Fruit fly (Drosophila melanogaster) whole organism, embryonic: Measurements from ENCODE around the gene CG1824.
A peak's percentile ranks its signal among the peaks of the same experiment; 100 is the strongest.

Experiments used
- Atf-2 ChIP-seq: fragments of 200-800 bp; sonication (Bioruptor generic); optimal IDR thresholded peaks from 2 replicates; lab custom pipeline; 2016; ENCODE audit warnings: missing biosample characterization, missing genetic modification characterization
- Bdp1 ChIP-seq: fragments of 200-800 bp; sonication (Bioruptor generic); optimal IDR thresholded peaks from 3 replicates; lab custom pipeline; 2016; ENCODE audit warnings: missing biosample characterization, missing genetic modification characterization
- CG10565 ChIP-seq: fragments of 200-800 bp; sonication (Bioruptor generic); optimal IDR thresholded peaks from 3 replicates; lab custom pipeline; 2016; ENCODE audit warnings: missing biosample characterization, mild to moderate bottlenecking, missing genetic modification characterization
- CG10959 ChIP-seq: fragments of 200-800 bp; sonication (Bioruptor generic); IDR thresholded peaks from 2 replicates; pipeline ENCODE4 v1.3.6; 2022; ENCODE audit warnings: missing biosample characterization, missing genetic modification characterization
- CG12236 ChIP-seq: fragments of 200-800 bp; sonication (Bioruptor generic); optimal IDR thresholded peaks from 2 replicates; lab custom pipeline; 2016; ENCODE audit warnings: missing biosample characterization, missing genetic modification characterization
- CG14441 ChIP-seq: fragments of 200-800 bp; sonication (Bioruptor generic); IDR thresholded peaks from 2 replicates; pipeline ENCODE4 v1.3.6; 2022; ENCODE audit warnings: missing biosample characterization, missing genetic modification characterization
- CG14860 ChIP-seq: fragments of 200-800 bp; sonication (Bioruptor generic); IDR thresholded peaks from 3 replicates; pipeline ENCODE4 v1.3.6; 2022; ENCODE audit warnings: missing biosample characterization, missing genetic modification characterization; ENCODE audit not compliant: partially characterized antibody
- CG15601 ChIP-seq: fragments of 200-800 bp; sonication (Bioruptor generic); optimal IDR thresholded peaks from 3 replicates; lab custom pipeline; 2019; ENCODE audit warnings: missing biosample characterization, mild to moderate bottlenecking, missing genetic modification characterization, moderate library complexity
- CG18619 ChIP-seq: fragments of 200-800 bp; sonication (Bioruptor generic); optimal IDR thresholded peaks from 3 replicates; lab custom pipeline; 2017; ENCODE audit warnings: missing biosample characterization, mild to moderate bottlenecking, missing genetic modification characterization
- CG2678 ChIP-seq: fragments of 200-800 bp; sonication (Bioruptor generic); optimal IDR thresholded peaks from 3 replicates; lab custom pipeline; 2019; ENCODE audit warnings: missing biosample characterization, mild to moderate bottlenecking, missing genetic modification characterization, moderate library complexity
- CG3281 ChIP-seq: fragments of 200-800 bp; sonication (Bioruptor generic); optimal IDR thresholded peaks from 3 replicates; lab custom pipeline; 2017; ENCODE audit warnings: missing biosample characterization, mild to moderate bottlenecking, missing genetic modification characterization
- CG3838 ChIP-seq: fragments of 200-800 bp; sonication (Bioruptor generic); optimal IDR thresholded peaks from 3 replicates; lab custom pipeline; 2016; ENCODE audit warnings: missing biosample characterization, missing genetic modification characterization
- CG4424 ChIP-seq: fragments of 200-800 bp; sonication (Bioruptor generic); optimal IDR thresholded peaks from 3 replicates; lab custom pipeline; 2016; ENCODE audit warnings: missing biosample characterization, missing genetic modification characterization
- CG6175 ChIP-seq: fragments of 200-800 bp; sonication (Bioruptor generic); IDR thresholded peaks from 3 replicates; pipeline ENCODE4 v1.3.6; 2022; ENCODE audit warnings: missing biosample characterization, missing genetic modification characterization
- CG7928 ChIP-seq: fragments of 200-800 bp; sonication (Bioruptor generic); optimal IDR thresholded peaks from 2 replicates; lab custom pipeline; 2017; ENCODE audit warnings: missing biosample characterization, mild to moderate bottlenecking, missing genetic modification characterization
- Dbx ChIP-seq: fragments of 200-800 bp; sonication (Bioruptor generic); IDR thresholded peaks from 3 replicates; pipeline ENCODE4 v1.3.6; 2022; ENCODE audit warnings: missing biosample characterization, missing genetic modification characterization
- Elba2 ChIP-seq: fragments of 200-800 bp; sonication (Bioruptor generic); optimal IDR thresholded peaks from 3 replicates; lab custom pipeline; 2016; ENCODE audit warnings: missing biosample characterization, missing genetic modification characterization
- Gug ChIP-seq: fragments of 200-800 bp; sonication (Bioruptor generic); IDR thresholded peaks from 4 replicates; pipeline ENCODE4 v1.3.6; 2022; ENCODE audit warnings: missing biosample characterization, missing genetic modification characterization
- HLH3B ChIP-seq: fragments of 200-800 bp; sonication (Bioruptor generic); IDR thresholded peaks from 2 replicates; pipeline ENCODE4 v1.3.6; 2022; ENCODE audit warnings: missing biosample characterization, missing genetic modification characterization
- HLH4C ChIP-seq: fragments of 200-800 bp; sonication (Bioruptor generic); IDR thresholded peaks from 3 replicates; pipeline ENCODE4 v1.3.6; 2022; ENCODE audit warnings: missing biosample characterization, missing genetic modification characterization; ENCODE audit not compliant: partially characterized antibody
- HLHmδ ChIP-seq: fragments of 200-800 bp; sonication (Bioruptor generic); optimal IDR thresholded peaks from 2 replicates; lab custom pipeline; 2018; ENCODE audit warnings: missing biosample characterization, mild to moderate bottlenecking, missing genetic modification characterization, moderate library complexity
- HmgD ChIP-seq: fragments of 200-800 bp; sonication (Bioruptor generic); optimal IDR thresholded peaks from 3 replicates; lab custom pipeline; 2016; ENCODE audit warnings: missing biosample characterization, missing genetic modification characterization
- Hmx ChIP-seq: fragments of 200-800 bp; sonication (Bioruptor generic); optimal IDR thresholded peaks from 2 replicates; lab custom pipeline; 2016; ENCODE audit warnings: missing biosample characterization, missing genetic modification characterization
- Hr51 ChIP-seq, 2 experiments: fragments of 200-800 bp; sonication (Bioruptor generic); optimal IDR thresholded peaks; 2 replicates in 1 of 2; 3 replicates in 1 of 2; lab custom pipeline; 2016 to 2018; ENCODE audit warnings: missing biosample characterization in 2 of 2, missing genetic modification characterization in 2 of 2, mild to moderate bottlenecking in 1 of 2, moderate library complexity in 1 of 2
- Mrtf ChIP-seq: fragments of 200-800 bp; sonication (Bioruptor generic); IDR thresholded peaks from 3 replicates; pipeline ENCODE4 v1.3.6; 2022; ENCODE audit warnings: missing biosample characterization, missing genetic modification characterization
- NC2β ChIP-seq: fragments of 200-800 bp; sonication (Bioruptor generic); optimal IDR thresholded peaks from 2 replicates; lab custom pipeline; 2016; ENCODE audit warnings: missing biosample characterization, missing genetic modification characterization
- NFAT ChIP-seq: fragments of 200-800 bp; sonication (Bioruptor generic); IDR thresholded peaks from 2 replicates; pipeline ENCODE4 v1.3.6; 2022; ENCODE audit warnings: missing biosample characterization, missing genetic modification characterization
- NK7.1 ChIP-seq: fragments of 200-800 bp; sonication (Bioruptor generic); optimal IDR thresholded peaks from 3 replicates; lab custom pipeline; 2016; ENCODE audit warnings: missing biosample characterization, missing genetic modification characterization
- Ptx1 ChIP-seq: fragments of 200-800 bp; sonication (Bioruptor generic); IDR thresholded peaks from 2 replicates; pipeline ENCODE4 v1.3.6; 2022; ENCODE audit warnings: missing biosample characterization, missing genetic modification characterization
- Sin3A ChIP-seq: fragments of >200 bp; optimal IDR thresholded peaks from 2 replicates; lab custom pipeline; 2018
- Spps ChIP-seq: fragments of 200-800 bp; sonication (Bioruptor generic); optimal IDR thresholded peaks from 2 replicates; lab custom pipeline; 2018; ENCODE audit warnings: missing biosample characterization, mild to moderate bottlenecking, missing genetic modification characterization
- ase ChIP-seq: fragments of 200-800 bp; sonication (Bioruptor generic); IDR thresholded peaks from 3 replicates; pipeline ENCODE4 v1.3.6; 2022; ENCODE audit warnings: missing biosample characterization, missing genetic modification characterization
- bowl ChIP-seq: fragments of 200-800 bp; sonication (Bioruptor generic); IDR thresholded peaks from 2 replicates; pipeline ENCODE4 v1.3.6; 2022; ENCODE audit warnings: missing biosample characterization, missing genetic modification characterization
- cg ChIP-seq: fragments of 200-800 bp; sonication (Bioruptor generic); optimal IDR thresholded peaks from 3 replicates; lab custom pipeline; 2019; ENCODE audit warnings: missing biosample characterization, mild to moderate bottlenecking, missing genetic modification characterization, moderate library complexity
- crp ChIP-seq, 2 experiments: fragments of 200-800 bp; sonication (Bioruptor generic); optimal IDR thresholded peaks; 2 replicates in 1 of 2; 3 replicates in 1 of 2; lab custom pipeline; 2017; ENCODE audit warnings: missing biosample characterization in 2 of 2, missing genetic modification characterization in 2 of 2, mild to moderate bottlenecking in 1 of 2, moderate library complexity in 1 of 2
- dan ChIP-seq: fragments of 200-800 bp; sonication (Bioruptor generic); IDR thresholded peaks from 2 replicates; pipeline ENCODE4 v1.3.6; 2022; ENCODE audit warnings: missing biosample characterization, missing genetic modification characterization
- danr ChIP-seq: fragments of 200-800 bp; sonication (Bioruptor generic); IDR thresholded peaks from 2 replicates; pipeline ENCODE4 v1.3.6; 2022; ENCODE audit warnings: missing biosample characterization, missing genetic modification characterization
- eyg ChIP-seq: fragments of 200-800 bp; sonication (Bioruptor generic); optimal IDR thresholded peaks from 3 replicates; lab custom pipeline; 2016; ENCODE audit warnings: missing biosample characterization, missing genetic modification characterization
- h ChIP-seq: fragments of >200 bp; optimal IDR thresholded peaks from 2 replicates; lab custom pipeline; 2017
- ind ChIP-seq: fragments of 200-800 bp; sonication (Bioruptor generic); optimal IDR thresholded peaks from 3 replicates; lab custom pipeline; 2016; ENCODE audit warnings: missing biosample characterization, missing genetic modification characterization
- insv ChIP-seq, 2 experiments: fragments of 200-800 bp; sonication (Bioruptor generic); optimal IDR thresholded peaks; 3 replicates each; lab custom pipeline; 2016 to 2018; ENCODE audit warnings: missing biosample characterization in 2 of 2, missing genetic modification characterization in 2 of 2
- inv ChIP-seq: fragments of 200-800 bp; sonication (Bioruptor generic); IDR thresholded peaks from 2 replicates; pipeline ENCODE4 v1.3.6; 2022; ENCODE audit warnings: missing biosample characterization, missing genetic modification characterization; ENCODE audit not compliant: partially characterized antibody
- klu ChIP-seq: fragments of 200-800 bp; sonication (Bioruptor generic); IDR thresholded peaks from 2 replicates; pipeline ENCODE4 v1.3.6; 2022; ENCODE audit warnings: missing biosample characterization, missing genetic modification characterization
- lab ChIP-seq: fragments of 200-800 bp; sonication (Bioruptor generic); optimal IDR thresholded peaks from 3 replicates; lab custom pipeline; 2017; ENCODE audit warnings: missing biosample characterization, missing genetic modification characterization, mild to moderate bottlenecking, moderate library complexity, missing genetic modification reagents
- luna ChIP-seq: fragments of 200-800 bp; sonication (Bioruptor generic); optimal IDR thresholded peaks from 2 replicates; lab custom pipeline; 2016; ENCODE audit warnings: missing biosample characterization, missing genetic modification characterization
- so ChIP-seq: fragments of 200-800 bp; sonication (Bioruptor generic); IDR thresholded peaks from 3 replicates; pipeline ENCODE4 v1.3.6; 2022; ENCODE audit warnings: missing biosample characterization, missing genetic modification characterization
- ssp ChIP-seq: fragments of 200-800 bp; sonication (Bioruptor generic); IDR thresholded peaks from 2 replicates; pipeline ENCODE4 v1.3.6; 2022; ENCODE audit warnings: missing biosample characterization, missing genetic modification characterization
- sug ChIP-seq: fragments of 200-800 bp; optimal IDR thresholded peaks from 2 replicates; lab custom pipeline; 2019; ENCODE audit warnings: missing biosample characterization, mild to moderate bottlenecking, missing genetic modification characterization, moderate library complexity
- twi ChIP-seq: fragments of 200-800 bp; optimal IDR thresholded peaks from 2 replicates; lab custom pipeline; 2019; ENCODE audit warnings: missing biosample characterization, mild to moderate bottlenecking, missing genetic modification characterization, moderate library complexity
- z ChIP-seq: fragments of 200-800 bp; sonication (Bioruptor generic); IDR thresholded peaks from 3 replicates; pipeline ENCODE4 v1.3.6; 2022; ENCODE audit warnings: missing biosample characterization, missing genetic modification characterization
- zen ChIP-seq: fragments of 200-800 bp; sonication (Bioruptor generic); optimal IDR thresholded peaks from 3 replicates; lab custom pipeline; 2018; ENCODE audit warnings: missing biosample characterization, mild to moderate bottlenecking, missing genetic modification characterization, moderate library complexity

CG1824 gene

dm6 chrX:12579506-12579999 is 15.9 kb downstream of the CG1824 start (continued):
- TF ChIP-seq HLH4C (GFP tag; lab: Robert Waterston, UW), result no peak
- TF ChIP-seq CG10565, result peak; percentile 82
- TF ChIP-seq z (GFP tag; lab: Robert Waterston, UW), result 0 out of 3 replicates have a peak, but pooled peaks have one; percentile 37
- TF ChIP-seq CG7928, result peak; percentile 75
- peak; percentile 92 to 98 for TF ChIP-seq Hr51 (GFP tag; optimal IDR thresholded peaks at IDR 0.05; lab: Kevin White, UChicago)
- peak; percentile 94 for TF ChIP-seq CG4424 (GFP tag; lab: Kevin White, UChicago)
- peak; percentile 87 for TF ChIP-seq Mrtf (GFP tag; lab: Robert Waterston, UW)
- TF ChIP-seq HLH3B, result peak; percentile 92
- peak; percentile 96 for TF ChIP-seq Elba2 (GFP tag; lab: Kevin White, UChicago)
- peak; percentile 72; the same call in 2 of the 3 replicates for TF ChIP-seq CG6175 (GFP tag; lab: Robert Waterston, UW)
- TF ChIP-seq Atf-2 (GFP tag; lab: Kevin White, UChicago), result peak; percentile 95
- peak; percentile 95 for TF ChIP-seq eyg
- TF ChIP-seq CG3281 (GFP tag; lab: Kevin White, UChicago), result peak; percentile 98
- TF ChIP-seq inv (GFP tag; lab: Robert Waterston, UW), result no peak
- TF ChIP-seq HmgD (GFP tag; lab: Kevin White, UChicago), result peak; percentile 86
- no peak for TF ChIP-seq h (lab: Kevin White, UChicago)
- TF ChIP-seq Ptx1 (GFP tag; lab: Robert Waterston, UW), result peak; percentile 94
- peak; percentile 74 for TF ChIP-seq zen
- TF ChIP-seq HLHmδ (GFP tag; lab: Kevin White, UChicago), result no peak
- peak; percentile 81 for TF ChIP-seq Hmx (GFP tag; lab: Kevin White, UChicago)
- peak; percentile 92 for TF ChIP-seq NC2β (GFP tag; lab: Kevin White, UChicago)
- peak; percentile 87 for TF ChIP-seq Bdp1 (GFP tag; lab: Kevin White, UChicago)
- peak; percentile 86 for TF ChIP-seq Gug (GFP tag; lab: Robert Waterston, UW)
- peak; percentile 93 for TF ChIP-seq so (GFP tag; lab: Robert Waterston, UW)
- TF ChIP-seq CG18619, result peak; percentile 96
- TF ChIP-seq cg, result no peak
- peak; percentile 94 for TF ChIP-seq CG14441 (GFP tag; lab: Robert Waterston, UW)
- TF ChIP-seq luna (GFP tag; lab: Kevin White, UChicago), result peak; percentile 71
- TF ChIP-seq CG2678 (tag; lab: Kevin White, UChicago), result peak; percentile 98
- TF ChIP-seq Sin3A (lab: Kevin White, UChicago), result no peak
- TF ChIP-seq ind (GFP tag; lab: Kevin White, UChicago), result peak; percentile 94
- 0 out of 3 replicates have a peak, but pooled peaks have one; percentile 10 for TF ChIP-seq CG14860
- TF ChIP-seq Dbx (GFP tag; lab: Robert Waterston, UW), result peak; percentile 94
- TF ChIP-seq ssp (GFP tag; lab: Robert Waterston, UW), result peak; percentile 79
- peak; percentile 92 for TF ChIP-seq danr (GFP tag; lab: Robert Waterston, UW)
- peak; percentile 89 for TF ChIP-seq klu (GFP tag; lab: Robert Waterston, UW)
- peak; percentile 76 for TF ChIP-seq CG10959 (GFP tag; lab: Robert Waterston, UW)
- peak; percentile 84 for TF ChIP-seq NFAT
- TF ChIP-seq CG12236 (GFP tag; lab: Kevin White, UChicago), result peak; percentile 92
- TF ChIP-seq crp (GFP tag; optimal IDR thresholded peaks at IDR 0.05; lab: Kevin White, UChicago), result peak in 1 of 2 experiments; percentile 59
- TF ChIP-seq twi (tag; lab: Kevin White, UChicago), result peak; percentile 77
- TF ChIP-seq NK7.1 (GFP tag; lab: Kevin White, UChicago), result peak; percentile 92
- peak; percentile 93 for TF ChIP-seq sug
- TF ChIP-seq bowl (GFP tag; lab: Robert Waterston, UW), result peak; percentile 84
- TF ChIP-seq lab (GFP tag; lab: Kevin White, UChicago), result peak; percentile 98
- TF ChIP-seq Spps (tag; lab: Kevin White, UChicago), result peak; percentile 79
- TF ChIP-seq insv (GFP tag; optimal IDR thresholded peaks at IDR 0.05; lab: Kevin White, UChicago), result peak; percentile 42 to 72
- TF ChIP-seq dan (GFP tag; lab: Robert Waterston, UW), result no peak; the same call in 1 of the 2 replicates
- peak; percentile 87 for TF ChIP-seq ase
- peak; percentile 88 for TF ChIP-seq CG3838 (GFP tag; lab: Kevin White, UChicago)
- TF ChIP-seq CG15601 (tag; lab: Kevin White, UChicago), result peak; percentile 84
